Fruit fly (Drosophila melanogaster): ENCODE data around the gene Cubn2.

Cubn2 gene

dm6 chr3L:11789773-11790172 lies 24.8 kb downstream of the Cubn2 start, which contains the start of gene Pi3K68D:
Gene Pi3K68D (minus strand): TSS chr3L:11790013.
- TF ChIP-seq unc-4 (GFP tag; IDR thresholded peaks at IDR 0.05; ENCODE audit: partially characterized antibody) (peak; percentile 92), Hsf (GFP tag; optimal IDR thresholded peaks at IDR 0.05) (peak; percentile 12), HLH4C (GFP tag; IDR thresholded peaks at IDR 0.05; ENCODE audit: partially characterized antibody) (peak; percentile 88), CG42726 (GFP tag; IDR thresholded peaks at IDR 0.05; ENCODE audit: partially characterized antibody) (peak; percentile 97), zfh1 (GFP tag; IDR thresholded peaks at IDR 0.05) (no peak), CG17359 (tag; optimal IDR thresholded peaks at IDR 0.05) (no peak), CG8281 (tag; optimal IDR thresholded peaks at IDR 0.05) (no peak), D19B (GFP tag; optimal IDR thresholded peaks at IDR 0.05) (no peak), sens (GFP tag) (peak; percentile 70), HLH54F (GFP tag; optimal IDR thresholded peaks at IDR 0.05) (peak; percentile 20), Dp (GFP tag; optimal IDR thresholded peaks at IDR 0.05) (peak; percentile 77), sna (GFP tag; IDR thresholded peaks at IDR 0.05; ENCODE audit: partially characterized antibody) (peak; percentile 86), CG10267 (tag; optimal IDR thresholded peaks at IDR 0.05) (peak; percentile 59), Myb (GFP tag; optimal IDR thresholded peaks at IDR 0.05) (peak; percentile 100), Nf-YA (GFP tag; IDR thresholded peaks at IDR 0.05) (no peak), CG7271 (tag; optimal IDR thresholded peaks at IDR 0.05) (no peak), CG2712 (tag; optimal IDR thresholded peaks at IDR 0.05) (peak; percentile 29), CG11247 (GFP tag; IDR thresholded peaks at IDR 0.05) (0 out of 2 replicates have a peak, but pooled peaks have one; percentile 6), CG12744 (GFP tag; optimal IDR thresholded peaks at IDR 0.05) (no peak), tna (GFP tag; IDR thresholded peaks at IDR 0.05; ENCODE audit: partially characterized antibody) (peak; percentile 84), CG9797 (GFP tag; optimal IDR thresholded peaks at IDR 0.05) (peak; percentile 60), CG33213 (GFP tag; optimal IDR thresholded peaks at IDR 0.05) (peak; percentile 31), CG7928 (GFP tag; optimal IDR thresholded peaks at IDR 0.05) (peak; percentile 6), inv (GFP tag; IDR thresholded peaks at IDR 0.05; ENCODE audit: partially characterized antibody) (peak; percentile 92), Doc2 (GFP tag; IDR thresholded peaks at IDR 0.05) (no peak), CG12659 (GFP tag; optimal IDR thresholded peaks at IDR 0.05) (peak; percentile 76), Opbp (GFP tag; IDR thresholded peaks at IDR 0.05; ENCODE audit: partially characterized antibody) (peak; percentile 97), da (GFP tag; optimal IDR thresholded peaks at IDR 0.05) (no peak), CG7963 (GFP tag; IDR thresholded peaks at IDR 0.05; ENCODE audit: partially characterized antibody) (peak; percentile 86), run (tag; optimal IDR thresholded peaks at IDR 0.05) (no peak), CG9727 (GFP tag; optimal IDR thresholded peaks at IDR 0.05) (no peak), crc (GFP tag; optimal IDR thresholded peaks at IDR 0.05) (peak; percentile 15), CG3838 (GFP tag; optimal IDR thresholded peaks at IDR 0.05) (peak; percentile 50), CrebB (tag; optimal IDR thresholded peaks at IDR 0.05) (peak; percentile 10), hb (GFP tag; IDR thresholded peaks at IDR 0.05; ENCODE audit: partially characterized antibody) (peak; percentile 90), sob (GFP tag; IDR thresholded peaks at IDR 0.05) (0 out of 2 replicates have a peak, but pooled peaks have one; percentile 16), E2f2 (GFP tag; IDR thresholded peaks at IDR 0.05) (peak; percentile 80), amos (GFP tag; IDR thresholded peaks at IDR 0.05; ENCODE audit: partially characterized antibody) (peak; percentile 98), Dref (GFP tag; IDR thresholded peaks at IDR 0.05) (peak; percentile 94), HLHmδ (GFP tag; optimal IDR thresholded peaks at IDR 0.05) (no peak), zen (tag; optimal IDR thresholded peaks at IDR 0.05) (peak; percentile 33), mam (GFP tag; optimal IDR thresholded peaks at IDR 0.05) (peak; percentile 21), trem (tag; optimal IDR thresholded peaks at IDR 0.05) (peak; percentile 83), CG8924 (tag; optimal IDR thresholded peaks at IDR 0.05) (peak; percentile 27), ato (GFP tag; IDR thresholded peaks at IDR 0.05; ENCODE audit: partially characterized antibody) (peak; percentile 77), chif (GFP tag; optimal IDR thresholded peaks at IDR 0.05) (peak in 1 of 2 experiments; percentile 9), fru (optimal IDR thresholded peaks at IDR 0.05) (no peak), Adf1 (GFP tag; IDR thresholded peaks at IDR 0.05) (no peak), Scr (GFP tag; IDR thresholded peaks at IDR 0.05; ENCODE audit: partially characterized antibody) (peak; percentile 92), CG2116 (GFP tag; optimal IDR thresholded peaks at IDR 0.05) (peak; percentile 83)
